Worm (Caenorhabditis elegans) whole organism, midembryonic: ENCODE results near the gene F32G8.3.

ENCODE experiments used
- T22C8.4 ChIP-seq: fragments of 200-800 bp; sonication (Bioruptor generic); IDR thresholded peaks from 2 replicates; pipeline ENCODE4 v1.3.6; 2022; ENCODE audit warnings: missing genetic modification characterization, missing compliant biosample characterization
- cog-1 ChIP-seq: sonication (generic microtip); optimal IDR thresholded peaks from 2 replicates; lab custom pipeline; 2016; ENCODE audit warnings: missing genetic modification characterization, missing compliant biosample characterization
- flt-1 ChIP-seq: fragments of 200-800 bp; sonication (Bioruptor generic); IDR thresholded peaks from 2 replicates; pipeline ENCODE4 v1.3.6; 2022; ENCODE audit warnings: missing genetic modification characterization, missing compliant biosample characterization
- klf-2 ChIP-seq: fragments of 200-800 bp; sonication (Bioruptor generic); conservative IDR thresholded peaks from 2 replicates; pipeline ENCODE4 v1.3.6; 2022; ENCODE audit warnings: missing genetic modification reagents, missing genetic modification characterization, missing compliant biosample characterization
- med-1 ChIP-seq: sonication (generic microtip); optimal IDR thresholded peaks from 2 replicates; lab custom pipeline; 2017; ENCODE audit warnings: missing genetic modification characterization, mild to moderate bottlenecking, missing compliant biosample characterization, antibody characterized with exemption, missing genetic modification reagents; ENCODE audit not compliant: insufficient read depth
- ref-1 ChIP-seq: fragments of 200-800 bp; sonication (Bioruptor generic); conservative IDR thresholded peaks from 2 replicates; pipeline ENCODE4 v1.3.6; 2022; ENCODE audit warnings: missing genetic modification reagents, missing genetic modification characterization, missing compliant biosample characterization
- tab-1 ChIP-seq: fragments of 200-800 bp; sonication (Bioruptor generic); IDR thresholded peaks from 2 replicates; pipeline ENCODE4 v1.3.6; 2022; ENCODE audit warnings: missing genetic modification characterization, missing compliant biosample characterization
- ztf-23 ChIP-seq: fragments of 200-800 bp; sonication (Bioruptor generic); IDR thresholded peaks from 2 replicates; pipeline ENCODE4 v1.3.6; 2022; ENCODE audit warnings: missing genetic modification reagents, missing genetic modification characterization, missing compliant biosample characterization
- ztf-29 ChIP-seq: fragments of 200-800 bp; sonication (Bioruptor generic); IDR thresholded peaks from 2 replicates; pipeline ENCODE4 v1.3.6; 2022; ENCODE audit warnings: missing genetic modification reagents, missing genetic modification characterization, missing compliant biosample characterization

The F32G8.3 gene

ce11 chrV:10540024-10540423 is 15.1 kb downstream of the F32G8.3 start, which contains the start of gene degt-1:
degt-1 (plus strand) TSS chrV:10540324.
- TF ChIP-seq tab-1 (GFP tag; lab: Robert Waterston, UW) (no peak), ztf-29 (GFP tag; lab: Robert Waterston, UW) (no peak), klf-2 (GFP tag; lab: Robert Waterston, UW) (no peak), cog-1 (tag; lab: Kevin White, UChicago) (no peak), T22C8.4 (GFP tag; lab: Robert Waterston, UW) (no peak), ref-1 (GFP tag; lab: Robert Waterston, UW) (no peak), ztf-23 (no peak), med-1 (no peak), flt-1 (GFP tag; lab: Robert Waterston, UW) (no peak)

ce11 chrV:10539114-10539513 is 16.0 kb downstream of the F32G8.3 start, which contains the start of gene F25D1.8:
F25D1.8 (plus strand) TSS chrV:10539414.
- TF ChIP-seq flt-1 (GFP tag; lab: Robert Waterston, UW) (no peak), med-1 (no peak), tab-1 (GFP tag; lab: Robert Waterston, UW) (no peak), cog-1 (tag; lab: Kevin White, UChicago) (no peak), klf-2 (GFP tag; lab: Robert Waterston, UW) (no peak), T22C8.4 (GFP tag; lab: Robert Waterston, UW) (no peak), ztf-29 (GFP tag; lab: Robert Waterston, UW) (no peak), ztf-23 (no peak), ref-1 (GFP tag; lab: Robert Waterston, UW) (no peak)

- TF ChIP-seq ztf-29 (GFP tag; lab: Robert Waterston, UW) (no peak), med-1 (peak; percentile 1), klf-2 (GFP tag; lab: Robert Waterston, UW) (no peak), ztf-23 (peak; percentile 94), flt-1 (GFP tag; lab: Robert Waterston, UW) (no peak), ref-1 (GFP tag; lab: Robert Waterston, UW) (no peak), tab-1 (GFP tag; lab: Robert Waterston, UW) (no peak), cog-1 (tag; lab: Kevin White, UChicago) (peak; percentile 58), T22C8.4 (GFP tag; lab: Robert Waterston, UW) (no peak)
These were observed 18.3 kb downstream of the F32G8.3 start for ce11 chrV:10536808-10537207.

- no peak for TF ChIP-seq flt-1 (GFP tag; lab: Robert Waterston, UW)
- no peak for TF ChIP-seq med-1
- TF ChIP-seq ztf-29 (GFP tag; lab: Robert Waterston, UW), result no peak
- no peak for TF ChIP-seq ztf-23
- no peak for TF ChIP-seq klf-2 (GFP tag; lab: Robert Waterston, UW)
- TF ChIP-seq cog-1 (tag; lab: Kevin White, UChicago), result no peak
- no peak for TF ChIP-seq tab-1 (GFP tag; lab: Robert Waterston, UW)
- TF ChIP-seq T22C8.4 (GFP tag; lab: Robert Waterston, UW), result no peak
- no peak for TF ChIP-seq ref-1 (GFP tag; lab: Robert Waterston, UW)
These were observed 18.9 kb downstream of the F32G8.3 start, which contains the start of gene ppm-1.A for ce11 chrV:10536095-10536691. ppm-1.A (minus strand) TSS chrV:10536388.

ce11 chrV:10535325-10535724 is 19.8 kb downstream of the F32G8.3 start:
- TF ChIP-seq tab-1 (GFP tag; lab: Robert Waterston, UW), result no peak
- no peak for TF ChIP-seq flt-1 (GFP tag; lab: Robert Waterston, UW)
- TF ChIP-seq ref-1 (GFP tag; lab: Robert Waterston, UW), result no peak

- no peak for TF ChIP-seq flt-1 (GFP tag; lab: Robert Waterston, UW)
- no peak for TF ChIP-seq T22C8.4 (GFP tag; lab: Robert Waterston, UW)
- no peak for TF ChIP-seq cog-1 (tag; lab: Kevin White, UChicago)
- TF ChIP-seq klf-2 (GFP tag; lab: Robert Waterston, UW), result no peak
- no peak for TF ChIP-seq ztf-29 (GFP tag; lab: Robert Waterston, UW)
- no peak for TF ChIP-seq med-1
- TF ChIP-seq ztf-23, result no peak
- TF ChIP-seq tab-1 (GFP tag; lab: Robert Waterston, UW), result no peak
- TF ChIP-seq ref-1 (GFP tag; lab: Robert Waterston, UW), result no peak
These were observed 22.4 kb downstream of the F32G8.3 start, which contains the start of gene txt-10 for ce11 chrV:10532725-10533124. txt-10 (minus strand) TSS chrV:10532825.

ce11 chrV:10529600-10529999 is 25.5 kb downstream of the F32G8.3 start:
- TF ChIP-seq flt-1 (GFP tag; lab: Robert Waterston, UW), result no peak
- TF ChIP-seq T22C8.4 (GFP tag; lab: Robert Waterston, UW), result no peak
- TF ChIP-seq cog-1 (tag; lab: Kevin White, UChicago), result no peak
- TF ChIP-seq tab-1 (GFP tag; lab: Robert Waterston, UW), result no peak
- no peak for TF ChIP-seq ztf-23
- TF ChIP-seq ref-1 (GFP tag; lab: Robert Waterston, UW), result no peak
- TF ChIP-seq ztf-29 (GFP tag; lab: Robert Waterston, UW), result no peak
- no peak for TF ChIP-seq klf-2 (GFP tag; lab: Robert Waterston, UW)
- no peak for TF ChIP-seq med-1

- TF ChIP-seq ztf-23 (no peak), T22C8.4 (GFP tag; lab: Robert Waterston, UW) (no peak), cog-1 (tag; lab: Kevin White, UChicago) (no peak), ztf-29 (GFP tag; lab: Robert Waterston, UW) (no peak), flt-1 (GFP tag; lab: Robert Waterston, UW) (no peak), tab-1 (GFP tag; lab: Robert Waterston, UW) (no peak), ref-1 (GFP tag; lab: Robert Waterston, UW) (no peak), med-1 (no peak), klf-2 (GFP tag; lab: Robert Waterston, UW) (no peak)
These were observed 26.6 kb downstream of the F32G8.3 start, which contains the start of gene F25D1.3 for ce11 chrV:10528500-10528899. F25D1.3 (plus strand) TSS chrV:10528724.

ce11 chrV:10525902-10526301 is 29.2 kb downstream of the F32G8.3 start, which contains the start of the genes C35A5.8 and hda-11:
C35A5.8 (minus strand) TSS chrV:10525908.
hda-11 (plus strand) TSS chrV:10526184.
- TF ChIP-seq ztf-23 (no peak), tab-1 (GFP tag; lab: Robert Waterston, UW) (no peak), T22C8.4 (GFP tag; lab: Robert Waterston, UW) (no peak), ztf-29 (GFP tag; lab: Robert Waterston, UW) (no peak), flt-1 (GFP tag; lab: Robert Waterston, UW) (peak; percentile 79; the same call in 1 of the 2 replicates), med-1 (no peak), klf-2 (GFP tag; lab: Robert Waterston, UW) (0 out of 2 replicates have a peak, but pooled peaks have one; percentile 27), ref-1 (GFP tag; lab: Robert Waterston, UW) (no peak), cog-1 (tag; lab: Kevin White, UChicago) (peak; percentile 3)
